Worm (Caenorhabditis elegans) whole organism, mixed stage, embryonic: ENCODE results near the gene F21D5.4.

ENCODE experiments used
- ceh-43 ChIP-seq: fragments of 200-800 bp; sonication (Bioruptor generic); optimal IDR thresholded peaks from 2 replicates; lab custom pipeline; 2018; ENCODE audit warnings: mild to moderate bottlenecking, missing genetic modification characterization, moderate library complexity, missing compliant biosample characterization
- drap-1 ChIP-seq: fragments of 200-800 bp; sonication (Bioruptor generic); optimal IDR thresholded peaks from 3 replicates; lab custom pipeline; 2018; ENCODE audit warnings: mild to moderate bottlenecking, missing genetic modification characterization, missing compliant biosample characterization

- TF ChIP-seq drap-1 (GFP tag; lab: Kevin White, UChicago) (no peak), ceh-43 (GFP tag; lab: Kevin White, UChicago) (no peak)
These were observed 40.2 kb downstream of the F21D5.4 start, which contains the start of gene C33D9.6 for ce11 chrIV:8778045-8778444.
